Fruit fly (Drosophila melanogaster) Kc167 (cell line): ENCODE measurements around the gene Kaz-m1.

ENCODE experiments used
- Myc ChIP-seq: fragments of >200 bp; optimal IDR thresholded peaks from 2 replicates; lab custom pipeline; 2017; ENCODE audit warnings: missing external identifiers
- Sin3A ChIP-seq: fragments of >200 bp; optimal IDR thresholded peaks from 2 replicates; lab custom pipeline; 2018; ENCODE audit warnings: missing external identifiers
- h ChIP-seq: fragments of >200 bp; optimal IDR thresholded peaks from 3 replicates; lab custom pipeline; 2018; ENCODE audit warnings: missing external identifiers
- insv ChIP-seq: fragments of >200 bp; optimal IDR thresholded peaks from 3 replicates; lab custom pipeline; 2018; ENCODE audit warnings: missing external identifiers
- psq ChIP-seq: fragments of >200 bp; optimal IDR thresholded peaks from 2 replicates; lab custom pipeline; 2017; ENCODE audit warnings: missing external identifiers
- ttk ChIP-seq: sonication (Bioruptor generic); optimal IDR thresholded peaks from 2 replicates; lab custom pipeline; 2017; ENCODE audit warnings: missing external identifiers

dm6 chr3R:26002039-26002438 is 12.5 kb upstream of the Kaz-m1 start:
- no peak for TF ChIP-seq psq (lab: Kevin White, UChicago)
- no peak for TF ChIP-seq Myc (lab: Kevin White, UChicago)
- TF ChIP-seq insv (lab: Kevin White, UChicago) = no peak
- no peak for TF ChIP-seq Sin3A
- TF ChIP-seq ttk (lab: Kevin White, UChicago) = no peak
- TF ChIP-seq h (lab: Kevin White, UChicago) = no peak
